Worm (Caenorhabditis elegans) whole organism, L1 larva: Measurements from ENCODE around the gene nex-2.

Experiments
- C04F5.9 ChIP-seq: sonication (generic microtip); optimal IDR thresholded peaks from 2 replicates; lab custom pipeline; 2016; ENCODE audit warnings: missing genetic modification characterization, missing compliant biosample characterization
- C16A3.4 ChIP-seq: fragments of 150-350 bp; optimal IDR thresholded peaks from 2 replicates; lab custom pipeline; 2014; ENCODE audit warnings: missing biosample characterization, missing genetic modification characterization
- C34B4.2 ChIP-seq: sonication (generic microtip); optimal IDR thresholded peaks from 2 replicates; lab custom pipeline; 2017; ENCODE audit warnings: mild to moderate bottlenecking, missing genetic modification characterization, missing compliant biosample characterization
- F16B12.6 ChIP-seq: fragments of 150-350 bp; optimal IDR thresholded peaks from 2 replicates; lab custom pipeline; 2014; ENCODE audit warnings: missing biosample characterization, missing genetic modification characterization
- Y116A8C.19 ChIP-seq: sonication (generic microtip); optimal IDR thresholded peaks from 2 replicates; lab custom pipeline; 2016; ENCODE audit warnings: missing compliant biosample characterization, missing genetic modification characterization, borderline replicate concordance
- alr-1 ChIP-seq: fragments of 200-800 bp; sonication (Bioruptor generic); optimal IDR thresholded peaks from 2 replicates; lab custom pipeline; 2018; ENCODE audit warnings: borderline replicate concordance, mild to moderate bottlenecking, missing genetic modification characterization, missing compliant biosample characterization
- ama-1 ChIP-seq: fragments of 150-350 bp; optimal IDR thresholded peaks from 2 replicates; lab custom pipeline; 2014
- ceh-82 ChIP-seq, 3 experiments: fragments of 150-350 bp in 1 of 3; sonication (generic microtip) in 2 of 3; optimal IDR thresholded peaks; 2 replicates each; lab custom pipeline; 2014 to 2017; ENCODE audit warnings: missing biosample characterization in 3 of 3, missing genetic modification characterization in 3 of 3
- ceh-88 ChIP-seq: fragments of 200-800 bp; sonication (Bioruptor generic); IDR thresholded peaks from 2 replicates; pipeline ENCODE4 v1.3.6; 2022; ENCODE audit warnings: missing genetic modification characterization, missing compliant biosample characterization
- ceh-90 ChIP-seq: sonication (generic microtip); optimal IDR thresholded peaks from 2 replicates; lab custom pipeline; 2016; ENCODE audit warnings: missing genetic modification characterization, missing compliant biosample characterization
- ces-1 ChIP-seq: fragments of 150-350 bp; optimal IDR thresholded peaks from 2 replicates; lab custom pipeline; 2014; ENCODE audit warnings: missing biosample characterization, missing genetic modification reagents, missing genetic modification characterization
- dpl-1 ChIP-seq, 3 experiments: fragments of 150-350 bp in 2 of 3; sonication (generic microtip) in 1 of 3; optimal IDR thresholded peaks; 2 replicates each; lab custom pipeline; 2014 to 2017; ENCODE audit warnings: missing biosample characterization in 3 of 3, missing genetic modification characterization in 3 of 3, missing genetic modification reagents in 3 of 3
- dsc-1 ChIP-seq: sonication (generic microtip); optimal IDR thresholded peaks from 2 replicates; lab custom pipeline; 2016; ENCODE audit warnings: mild to moderate bottlenecking, missing genetic modification characterization, missing compliant biosample characterization
- efl-3 ChIP-seq: fragments of 200-800 bp; sonication (Bioruptor generic); optimal IDR thresholded peaks from 2 replicates; lab custom pipeline; 2018; ENCODE audit warnings: mild to moderate bottlenecking, missing genetic modification characterization, missing compliant biosample characterization
- egl-13 ChIP-seq: sonication (generic microtip); optimal IDR thresholded peaks from 2 replicates; lab custom pipeline; 2016; ENCODE audit warnings: missing genotype, missing genetic modification reagents, missing genetic modification characterization, missing compliant biosample characterization
- elt-2 ChIP-seq: sonication (generic microtip); optimal IDR thresholded peaks from 2 replicates; lab custom pipeline; 2016; ENCODE audit warnings: missing genetic modification characterization, mild to moderate bottlenecking, inconsistent platforms, missing compliant biosample characterization, missing genetic modification reagents
- elt-3 ChIP-seq, 6 experiments: fragments of 150-350 bp in 1 of 6; sonication (generic microtip); optimal IDR thresholded peaks; 2 replicates each; lab custom pipeline; 2017 to 2018; ENCODE audit warnings: missing biosample characterization in 6 of 6, missing genetic modification characterization in 6 of 6, inconsistent platforms in 1 of 6
- fkh-10 ChIP-seq: sonication (generic microtip); optimal IDR thresholded peaks from 2 replicates; lab custom pipeline; 2017; ENCODE audit warnings: missing biosample characterization, missing genetic modification reagents, missing genetic modification characterization
- hlh-17 ChIP-seq: fragments of 200-800 bp; sonication (Bioruptor generic); optimal IDR thresholded peaks from 2 replicates; lab custom pipeline; 2018; ENCODE audit warnings: missing genetic modification characterization, mild to moderate bottlenecking, missing compliant biosample characterization, moderate library complexity, borderline replicate concordance
- hlh-4 ChIP-seq: sonication (generic microtip); optimal IDR thresholded peaks from 2 replicates; lab custom pipeline; 2016; ENCODE audit warnings: mild to moderate bottlenecking, missing genetic modification characterization, missing compliant biosample characterization
- hpl-2 ChIP-seq: fragments of 150-350 bp; optimal IDR thresholded peaks from 2 replicates; lab custom pipeline; 2014; ENCODE audit warnings: missing biosample characterization, missing genetic modification reagents, missing genetic modification characterization
- irx-1 ChIP-seq: sonication (generic microtip); optimal IDR thresholded peaks from 2 replicates; lab custom pipeline; 2016; ENCODE audit warnings: missing genetic modification characterization, missing compliant biosample characterization
- isw-1 ChIP-seq: fragments of 200-800 bp; sonication (Bioruptor generic); IDR thresholded peaks from 2 replicates; pipeline ENCODE4 v1.3.6; 2022; ENCODE audit warnings: missing genetic modification characterization, missing compliant biosample characterization
- jun-1 ChIP-seq: fragments of 150-350 bp; optimal IDR thresholded peaks from 2 replicates; lab custom pipeline; 2014; ENCODE audit warnings: missing biosample characterization, missing genetic modification reagents, missing genetic modification characterization
- lin-14 ChIP-seq: fragments of 200-800 bp; sonication (Bioruptor generic); optimal IDR thresholded peaks from 2 replicates; lab custom pipeline; 2018; ENCODE audit warnings: mild to moderate bottlenecking, missing genetic modification characterization, moderate library complexity, missing compliant biosample characterization
- lin-15B ChIP-seq: fragments of 150-350 bp; sonication (generic microtip); optimal IDR thresholded peaks from 3 replicates; lab custom pipeline; 2014; ENCODE audit warnings: missing biosample characterization, missing genetic modification characterization
- lin-35 ChIP-seq, 2 experiments: fragments of 150-350 bp; optimal IDR thresholded peaks; 2 replicates each; lab custom pipeline; 2014; ENCODE audit warnings: missing biosample characterization in 2 of 2, missing genetic modification characterization in 2 of 2, missing genetic modification reagents in 2 of 2
- mab-9 ChIP-seq: fragments of 200-800 bp; sonication (Bioruptor generic); IDR thresholded peaks from 2 replicates; pipeline ENCODE4 v1.3.6; 2022; ENCODE audit warnings: missing genetic modification reagents, missing genetic modification characterization, missing compliant biosample characterization
- nhr-19 ChIP-seq: fragments of 200-800 bp; sonication (Bioruptor generic); conservative IDR thresholded peaks from 2 replicates; pipeline ENCODE4 v1.3.6; 2022; ENCODE audit warnings: missing genetic modification characterization, missing compliant biosample characterization
- nhr-20 ChIP-seq: sonication (generic microtip); optimal IDR thresholded peaks from 2 replicates; lab custom pipeline; 2016; ENCODE audit warnings: mild to moderate bottlenecking, missing genetic modification characterization, missing compliant biosample characterization
- nhr-237 ChIP-seq: fragments of 150-350 bp; optimal IDR thresholded peaks from 2 replicates; lab custom pipeline; 2014; ENCODE audit warnings: missing biosample characterization, missing genetic modification characterization
- nhr-28 ChIP-seq: fragments of 150-350 bp; optimal IDR thresholded peaks from 2 replicates; lab custom pipeline; 2014; ENCODE audit warnings: missing biosample characterization, missing genetic modification characterization
- nhr-84 ChIP-seq: sonication (generic microtip); optimal IDR thresholded peaks from 2 replicates; lab custom pipeline; 2017; ENCODE audit warnings: missing biosample characterization, missing genetic modification characterization
- pag-3 ChIP-seq: sonication (generic microtip); optimal IDR thresholded peaks from 2 replicates; lab custom pipeline; 2017; ENCODE audit warnings: missing genetic modification characterization, mild to moderate bottlenecking, missing compliant biosample characterization, antibody characterized with exemption, borderline replicate concordance; ENCODE audit not compliant: insufficient read depth
- pqm-1 ChIP-seq: sonication (generic microtip); optimal IDR thresholded peaks from 3 replicates; lab custom pipeline; 2017; ENCODE audit warnings: missing biosample characterization, missing genetic modification characterization
- rnt-1 ChIP-seq: sonication (generic microtip); optimal IDR thresholded peaks from 2 replicates; lab custom pipeline; 2016; ENCODE audit warnings: mild to moderate bottlenecking, missing genetic modification characterization, moderate library complexity, missing compliant biosample characterization
- skn-1 ChIP-seq: fragments of 150-350 bp; optimal IDR thresholded peaks from 2 replicates; lab custom pipeline; 2014; ENCODE audit warnings: missing biosample characterization, missing genetic modification characterization
- snpc-4 ChIP-seq: fragments of 150-350 bp; optimal IDR thresholded peaks from 2 replicates; lab custom pipeline; 2014; ENCODE audit warnings: missing biosample characterization, missing genetic modification characterization
- sox-4 ChIP-seq: sonication (generic microtip); optimal IDR thresholded peaks from 2 replicates; lab custom pipeline; 2016; ENCODE audit warnings: missing genetic modification characterization, missing compliant biosample characterization
- sptf-1 ChIP-seq: fragments of 150-350 bp; optimal IDR thresholded peaks from 2 replicates; lab custom pipeline; 2014; ENCODE audit warnings: missing biosample characterization, missing genetic modification characterization
- sup-37 ChIP-seq: fragments of 200-800 bp; sonication (Bioruptor generic); optimal IDR thresholded peaks from 2 replicates; lab custom pipeline; 2018; ENCODE audit warnings: mild to moderate bottlenecking, missing genetic modification characterization, missing compliant biosample characterization
- tbx-2 ChIP-seq: sonication (generic microtip); optimal IDR thresholded peaks from 2 replicates; lab custom pipeline; 2016; ENCODE audit warnings: missing genetic modification characterization, missing compliant biosample characterization
- unc-130 ChIP-seq: fragments of 150-350 bp; optimal IDR thresholded peaks from 2 replicates; lab custom pipeline; 2017; ENCODE audit warnings: missing biosample characterization, missing genetic modification characterization, inconsistent platforms
- unc-62 ChIP-seq: fragments of 150-350 bp; optimal IDR thresholded peaks from 2 replicates; lab custom pipeline; 2014; ENCODE audit warnings: missing biosample characterization, missing genetic modification reagents, missing genetic modification characterization
- unc-86 ChIP-seq: sonication (generic microtip); optimal IDR thresholded peaks from 2 replicates; lab custom pipeline; 2016; ENCODE audit warnings: missing genetic modification characterization, missing compliant biosample characterization
- xbp-1 ChIP-seq: sonication (generic microtip); optimal IDR thresholded peaks from 2 replicates; lab custom pipeline; 2016; ENCODE audit warnings: missing genetic modification characterization, missing compliant biosample characterization
- zag-1 ChIP-seq: fragments of 150-350 bp; optimal IDR thresholded peaks from 2 replicates; lab custom pipeline; 2014; ENCODE audit warnings: missing biosample characterization, missing genetic modification characterization
- zip-4 ChIP-seq: fragments of 200-800 bp; sonication (Bioruptor generic); optimal IDR thresholded peaks from 2 replicates; lab custom pipeline; 2018; ENCODE audit warnings: mild to moderate bottlenecking, missing genetic modification characterization, moderate library complexity, missing compliant biosample characterization
- ztf-4 ChIP-seq: fragments of 150-350 bp; optimal IDR thresholded peaks from 2 replicates; lab custom pipeline; 2014; ENCODE audit warnings: missing biosample characterization, missing genetic modification characterization

The nex-2 gene

ce11 chrIII:10336109-10336508 lies 5.9 kb upstream of the nex-2 start:
- no peak for TF ChIP-seq efl-3
- TF ChIP-seq tbx-2 (tag; lab: Kevin White, UChicago) = no peak
- no peak for TF ChIP-seq unc-62 (GFP tag; lab: Kevin White, UChicago)
- TF ChIP-seq dsc-1 (tag; lab: Kevin White, UChicago) = no peak
- no peak for TF ChIP-seq ceh-88 (GFP tag; lab: Robert Waterston, UW)
- TF ChIP-seq unc-130 (tag; lab: Kevin White, UChicago) = no peak
- no peak for TF ChIP-seq lin-14 (GFP tag; lab: Kevin White, UChicago)
- no peak for TF ChIP-seq ceh-82 (tag; optimal IDR thresholded peaks at IDR 0.05; lab: Kevin White, UChicago)
- no peak for TF ChIP-seq sup-37 (GFP tag; lab: Kevin White, UChicago)
- no peak for TF ChIP-seq unc-86 (tag; lab: Kevin White, UChicago)
- TF ChIP-seq ceh-90 (tag; lab: Kevin White, UChicago) = no peak
- no peak for TF ChIP-seq fkh-10 (GFP tag; lab: Kevin White, UChicago)
- no peak for TF ChIP-seq zip-4
- no peak for TF ChIP-seq C34B4.2
- no peak for TF ChIP-seq lin-15B
- no peak for TF ChIP-seq Y116A8C.19 (tag; lab: Kevin White, UChicago)
- no peak for TF ChIP-seq nhr-28
- TF ChIP-seq elt-2 (tag; lab: Kevin White, UChicago) = no peak

- no peak for TF ChIP-seq nhr-84 (tag; lab: Kevin White, UChicago)
- TF ChIP-seq F16B12.6 = no peak
Observed at ce11 chrIII:10335086-10335485, 4.9 kb upstream of the nex-2 start, which contains the start of gene ced-9. ced-9 (plus strand) TSS chrIII:10335172.

DNA sequence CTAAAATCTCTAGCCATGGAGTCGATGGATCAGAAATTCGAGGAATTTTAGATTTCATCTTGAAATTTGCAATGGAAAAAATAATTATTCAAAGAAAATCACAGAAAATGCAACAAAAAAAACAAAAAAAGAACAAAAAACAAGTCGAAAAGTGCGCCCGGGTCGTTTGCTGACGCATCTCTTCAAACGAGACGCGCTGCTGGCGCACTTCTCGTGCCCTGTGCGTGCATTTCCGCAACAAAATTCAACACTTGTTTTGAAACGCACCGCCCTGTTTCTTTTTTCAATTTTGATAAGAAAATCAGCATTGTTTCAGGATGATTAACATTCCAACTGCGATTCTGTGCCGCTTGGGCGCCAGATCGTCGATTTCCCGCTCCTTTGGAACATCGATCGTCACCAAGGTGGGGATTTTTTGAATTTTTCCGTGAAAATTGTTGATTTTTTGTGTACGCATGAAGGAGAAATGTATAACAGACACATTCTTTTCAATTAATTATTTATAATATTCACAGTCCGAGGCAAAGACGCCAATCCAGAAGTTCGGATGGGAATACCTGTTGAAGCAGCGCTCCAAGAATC lies 3.8 kb upstream of the nex-2 start, which contains the start of the genes jmjd-4 and mev-1:
Gene jmjd-4, minus strand, starts transcription at position 58 of the 582 bp plus-strand sequence.
Gene mev-1, plus strand, starts transcription at position 317 of the 582 bp plus-strand sequence.
- TF ChIP-seq egl-13 = peak; percentile 63
- TF ChIP-seq xbp-1 (tag; lab: Kevin White, UChicago) = peak; percentile 86
- TF ChIP-seq sptf-1 (tag; lab: Kevin White, UChicago) = no peak
- TF ChIP-seq pag-3 = no peak
- no peak for TF ChIP-seq hpl-2 (GFP tag; lab: Kevin White, UChicago)
- peak; percentile 82 for TF ChIP-seq snpc-4
- no peak for TF ChIP-seq efl-3
- peak; percentile 30 for TF ChIP-seq pqm-1 (tag; lab: Kevin White, UChicago)
- peak; percentile 86 to 92 for TF ChIP-seq lin-35 (GFP tag; optimal IDR thresholded peaks at IDR 0.05; lab: Kevin White, UChicago)
- peak; percentile 81 for TF ChIP-seq mab-9 (GFP tag; lab: Robert Waterston, UW)
- peak; percentile 87 for TF ChIP-seq lin-14 (GFP tag; lab: Kevin White, UChicago)
- peak; percentile 72 for TF ChIP-seq C16A3.4 (tag; lab: Kevin White, UChicago)
- peak; percentile 86 for TF ChIP-seq skn-1
- TF ChIP-seq ceh-82 (tag; optimal IDR thresholded peaks at IDR 0.05; lab: Kevin White, UChicago) = peak; percentile 81 to 92 (median 91)
- TF ChIP-seq nhr-237 (tag; lab: Kevin White, UChicago) = no peak
- no peak for TF ChIP-seq ama-1 (lab: Kevin White, UChicago)
- peak; percentile 96 for TF ChIP-seq rnt-1
- peak; percentile 41 for TF ChIP-seq sox-4 (tag; lab: Kevin White, UChicago)
- no peak for TF ChIP-seq hlh-4 (tag; lab: Kevin White, UChicago)
- peak; percentile 84 for TF ChIP-seq jun-1
- peak; percentile 84 to 87 (median 86) for TF ChIP-seq dpl-1 (GFP tag; optimal IDR thresholded peaks at IDR 0.05; lab: Kevin White, UChicago)
- peak; percentile 84 for TF ChIP-seq elt-2 (tag; lab: Kevin White, UChicago)
- TF ChIP-seq hlh-17 = no peak
- TF ChIP-seq zag-1 = no peak
- TF ChIP-seq elt-3 (tag; optimal IDR thresholded peaks at IDR 0.05; lab: Kevin White, UChicago) = peak in 2 of 6 experiments; percentile 73 to 76
- TF ChIP-seq nhr-20 (tag; lab: Kevin White, UChicago) = peak; percentile 88
- TF ChIP-seq alr-1 (tag; lab: Kevin White, UChicago) = no peak
- peak; percentile 65 for TF ChIP-seq C04F5.9 (tag; lab: Kevin White, UChicago)
- peak; percentile 78 for TF ChIP-seq isw-1 (GFP tag; lab: Robert Waterston, UW)
- peak; percentile 38 for TF ChIP-seq ztf-4
- TF ChIP-seq nhr-84 (tag; lab: Kevin White, UChicago) = no peak
- TF ChIP-seq ces-1 (GFP tag; lab: Kevin White, UChicago) = no peak
- peak; percentile 89 for TF ChIP-seq nhr-19
- peak; percentile 89 for TF ChIP-seq irx-1 (tag; lab: Kevin White, UChicago)
